Worm (Caenorhabditis elegans) whole organism, L4/young adult: ENCODE results near the gene lec-3.

ENCODE experiments used
- W03F9.2 ChIP-seq: fragments of 150-350 bp; optimal IDR thresholded peaks from 2 replicates; lab custom pipeline; 2014; ENCODE audit warnings: missing biosample characterization, missing genetic modification characterization
- dao-5 ChIP-seq: sonication (generic microtip); optimal IDR thresholded peaks from 2 replicates; lab custom pipeline; 2016; ENCODE audit warnings: missing genotype, missing genetic modification characterization, moderate library complexity, missing compliant biosample characterization
- him-1 ChIP-seq: sonication (generic microtip); optimal IDR thresholded peaks from 2 replicates; lab custom pipeline; 2016; ENCODE audit warnings: missing genotype, missing genetic modification reagents, missing genetic modification characterization, missing compliant biosample characterization

lec-3 gene

ce11 chrII:10033163-10033871 lies 42.4 kb downstream of the lec-3 start, which contains the start of gene mtcu-2:
TSS of gene mtcu-2 (minus strand) at chrII:10033213.
- peak; percentile 40 for TF ChIP-seq W03F9.2 (tag; lab: Kevin White, UChicago)

- TF ChIP-seq W03F9.2 (tag; lab: Kevin White, UChicago), result no peak
- TF ChIP-seq dao-5 (tag; lab: Kevin White, UChicago), result no peak
- TF ChIP-seq him-1 (tag; lab: Kevin White, UChicago), result no peak
These were observed 44.5 kb downstream of the lec-3 start for ce11 chrII:10035425-10035824.

ce11 chrII:10039799-10040198 lies 48.9 kb downstream of the lec-3 start, which contains the start of gene let-268:
TSS of gene let-268 (minus strand) at chrII:10039980.
- TF ChIP-seq dao-5 (tag; lab: Kevin White, UChicago) (no peak), W03F9.2 (tag; lab: Kevin White, UChicago) (no peak), him-1 (tag; lab: Kevin White, UChicago) (no peak)

ce11 chrII:10040834-10041233 lies 49.9 kb downstream of the lec-3 start, which contains the start of gene ogr-2:
TSS of gene ogr-2 (plus strand) at chrII:10041134.
- no peak for TF ChIP-seq him-1 (tag; lab: Kevin White, UChicago)
- no peak for TF ChIP-seq dao-5 (tag; lab: Kevin White, UChicago)
- no peak for TF ChIP-seq W03F9.2 (tag; lab: Kevin White, UChicago)

ce11 chrII:10044961-10045360 lies 54.0 kb downstream of the lec-3 start, which contains the start of the genes F52H3.11 and bath-38:
TSS of gene F52H3.11 (minus strand) at chrII:10045163.
TSS of gene bath-38 (minus strand) at chrII:10045270.
- TF ChIP-seq W03F9.2 (tag; lab: Kevin White, UChicago) (no peak), dao-5 (tag; lab: Kevin White, UChicago) (no peak), him-1 (tag; lab: Kevin White, UChicago) (no peak)

ce11 chrII:10045670-10046069 lies 54.8 kb downstream of the lec-3 start:
- TF ChIP-seq him-1 (tag; lab: Kevin White, UChicago), result no peak
- TF ChIP-seq dao-5 (tag; lab: Kevin White, UChicago), result no peak
- no peak for TF ChIP-seq W03F9.2 (tag; lab: Kevin White, UChicago)

- TF ChIP-seq W03F9.2 (tag; lab: Kevin White, UChicago) (no peak), him-1 (tag; lab: Kevin White, UChicago) (no peak), dao-5 (tag; lab: Kevin White, UChicago) (no peak)
These were observed 57.7 kb downstream of the lec-3 start, which contains the start of gene flp-4 for ce11 chrII:10048568-10048967. TSS of gene flp-4 (plus strand) at chrII:10048868.
